Fruit fly (Drosophila melanogaster): ENCODE data around the gene CG2680.

Gene CG2680

DNA sequence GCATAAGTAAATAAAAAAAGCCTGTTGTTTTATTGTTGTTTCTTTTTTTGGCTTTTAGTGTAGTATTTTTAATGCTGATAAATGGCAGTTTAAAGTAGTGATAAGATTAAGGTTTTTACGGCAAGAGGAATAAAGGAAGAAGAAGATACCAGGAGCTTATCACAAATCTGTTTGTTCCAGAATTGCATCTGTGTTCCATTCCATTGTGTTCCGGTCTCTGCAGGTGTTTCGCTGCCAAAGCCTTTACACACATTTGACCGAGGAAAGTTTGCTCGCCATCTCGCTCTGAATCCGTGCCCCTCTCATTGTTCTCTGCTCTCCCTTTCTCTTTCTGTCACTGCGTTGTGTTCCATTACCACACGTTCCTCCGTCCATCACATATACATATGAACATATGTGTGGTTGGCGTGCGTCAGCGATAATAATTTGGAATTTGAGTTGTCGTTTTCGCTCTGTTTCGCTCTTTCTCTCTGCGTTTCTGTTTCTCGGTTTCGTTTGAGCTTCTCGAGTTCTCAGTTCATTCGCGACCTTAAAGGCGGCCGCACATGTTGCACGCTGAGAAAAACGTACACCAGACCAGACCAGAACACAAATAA is 48.9 kb downstream of the CG2680 start:
- TF ChIP-seq noc (tag; optimal IDR thresholded peaks at IDR 0.05): peak; percentile 69

DNA sequence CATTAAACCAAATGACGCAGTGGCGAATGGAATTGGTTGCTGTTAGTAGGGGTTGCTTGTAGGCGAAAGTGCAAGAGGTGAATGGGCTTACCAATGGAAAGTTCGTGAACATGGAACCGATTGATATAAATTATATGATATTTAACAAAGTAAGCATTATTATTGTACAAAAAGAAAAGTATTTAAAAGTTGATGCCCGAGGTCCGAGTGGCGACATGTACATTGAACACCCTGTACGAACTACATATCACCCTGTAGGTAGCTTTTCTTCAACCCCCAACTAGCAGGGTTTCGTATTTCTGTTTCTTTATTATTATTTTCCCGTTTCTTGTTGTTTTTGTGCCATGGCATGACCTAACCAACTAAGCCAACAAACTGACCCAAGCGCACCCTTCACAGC is 50.0 kb downstream of the CG2680 start:
- no peak for TF ChIP-seq noc (tag; optimal IDR thresholded peaks at IDR 0.05)

Measured in whole organism, larva.